Fruit fly (Drosophila melanogaster) whole organism, prepupa: ENCODE results near the gene CG32121.

Source experiments
- Blimp-1 ChIP-seq: fragments of 200-800 bp; sonication (Bioruptor generic); optimal IDR thresholded peaks from 3 replicates; lab custom pipeline; 2017; ENCODE audit warnings: missing biosample characterization, missing genetic modification characterization, mild to moderate bottlenecking, moderate library complexity, missing genetic modification reagents
- CG10631 ChIP-seq: fragments of 200-800 bp; sonication (Bioruptor generic); optimal IDR thresholded peaks from 2 replicates; lab custom pipeline; 2016; ENCODE audit warnings: missing biosample characterization, missing genetic modification characterization
- CG10669 ChIP-seq: fragments of 200-800 bp; sonication (Bioruptor generic); optimal IDR thresholded peaks from 3 replicates; lab custom pipeline; 2018; ENCODE audit warnings: missing biosample characterization, mild to moderate bottlenecking, missing genetic modification characterization, moderate library complexity
- CG15336 ChIP-seq: fragments of 200-800 bp; sonication (Bioruptor generic); IDR thresholded peaks from 2 replicates; pipeline ENCODE4 v1.3.6; 2022; ENCODE audit warnings: missing biosample characterization, missing genetic modification characterization
- CG1621 ChIP-seq: fragments of 200-800 bp; sonication (Bioruptor generic); optimal IDR thresholded peaks from 3 replicates; lab custom pipeline; 2018; ENCODE audit warnings: missing biosample characterization, mild to moderate bottlenecking, missing genetic modification characterization
- CG3032 ChIP-seq: fragments of 200-800 bp; optimal IDR thresholded peaks from 2 replicates; lab custom pipeline; 2019; ENCODE audit warnings: missing biosample characterization, mild to moderate bottlenecking, missing genetic modification characterization, moderate library complexity
- CG31627 ChIP-seq: fragments of 200-800 bp; sonication (Bioruptor generic); optimal IDR thresholded peaks from 3 replicates; lab custom pipeline; 2016; ENCODE audit warnings: missing biosample characterization, missing genetic modification characterization
- CG32006 ChIP-seq: fragments of 200-800 bp; sonication (Bioruptor generic); optimal IDR thresholded peaks from 3 replicates; lab custom pipeline; 2017; ENCODE audit warnings: missing biosample characterization, mild to moderate bottlenecking, missing genetic modification characterization
- CG34406 ChIP-seq: fragments of 200-800 bp; sonication (Bioruptor generic); optimal IDR thresholded peaks from 3 replicates; lab custom pipeline; 2016; ENCODE audit warnings: missing biosample characterization, missing genetic modification characterization
- CG3919 ChIP-seq: fragments of 200-800 bp; sonication (Bioruptor generic); optimal IDR thresholded peaks from 3 replicates; lab custom pipeline; 2016; ENCODE audit warnings: missing biosample characterization, missing genetic modification characterization
- CG6163 ChIP-seq: fragments of 200-800 bp; sonication (Bioruptor generic); IDR thresholded peaks from 3 replicates; pipeline ENCODE4 v1.3.6; 2022; ENCODE audit warnings: missing biosample characterization, missing genetic modification characterization
- CG6792 ChIP-seq: fragments of 200-800 bp; sonication (Bioruptor generic); optimal IDR thresholded peaks from 3 replicates; lab custom pipeline; 2016; ENCODE audit warnings: missing biosample characterization, missing genetic modification characterization
- CG6808 ChIP-seq: fragments of 200-800 bp; sonication (Bioruptor generic); optimal IDR thresholded peaks from 3 replicates; lab custom pipeline; 2017; ENCODE audit warnings: missing biosample characterization, missing genetic modification characterization, mild to moderate bottlenecking, moderate library complexity, missing genetic modification reagents
- CG8119 ChIP-seq: fragments of 200-800 bp; sonication (Bioruptor generic); IDR thresholded peaks from 3 replicates; pipeline ENCODE4 v1.3.6; 2022; ENCODE audit warnings: missing biosample characterization, missing genetic modification characterization
- CG8632 ChIP-seq: fragments of 200-800 bp; sonication (Bioruptor generic); optimal IDR thresholded peaks from 3 replicates; lab custom pipeline; 2016; ENCODE audit warnings: missing biosample characterization, missing genetic modification characterization
- Eip78C ChIP-seq: fragments of 200-800 bp; sonication (Bioruptor generic); peaks from one replicate; lab custom pipeline; 2016; ENCODE audit warnings: missing biosample characterization, missing genetic modification characterization
- Eip93F ChIP-seq: fragments of 200-800 bp; sonication (Bioruptor generic); optimal IDR thresholded peaks from 2 replicates; lab custom pipeline; 2016; ENCODE audit warnings: missing biosample characterization, mild to moderate bottlenecking, missing genetic modification characterization
- Ets21C ChIP-seq: fragments of 200-800 bp; sonication (Bioruptor generic); optimal IDR thresholded peaks from 3 replicates; lab custom pipeline; 2016; ENCODE audit warnings: missing biosample characterization, missing genetic modification characterization
- Ets96B ChIP-seq: fragments of 200-800 bp; optimal IDR thresholded peaks from 2 replicates; lab custom pipeline; 2019; ENCODE audit warnings: missing biosample characterization, mild to moderate bottlenecking, missing genetic modification characterization, moderate library complexity
- Gug ChIP-seq: fragments of 200-800 bp; sonication (Bioruptor generic); IDR thresholded peaks from 2 replicates; pipeline ENCODE4 v1.3.6; 2022; ENCODE audit warnings: missing biosample characterization, missing genetic modification characterization
- Hr4 ChIP-seq: fragments of 200-800 bp; sonication (Bioruptor generic); optimal IDR thresholded peaks from 3 replicates; lab custom pipeline; 2016; ENCODE audit warnings: missing biosample characterization, missing genetic modification characterization
- Lpt ChIP-seq: fragments of 200-800 bp; sonication (Bioruptor generic); optimal IDR thresholded peaks from 3 replicates; lab custom pipeline; 2016; ENCODE audit warnings: missing biosample characterization, missing genetic modification characterization
- OdsH ChIP-seq: fragments of 200-800 bp; sonication (Bioruptor generic); optimal IDR thresholded peaks from 3 replicates; lab custom pipeline; 2016; ENCODE audit warnings: missing biosample characterization, missing genetic modification characterization
- Smox ChIP-seq: fragments of 200-800 bp; sonication (Bioruptor generic); optimal IDR thresholded peaks from 3 replicates; lab custom pipeline; 2016; ENCODE audit warnings: missing biosample characterization, missing genetic modification characterization
- Sox102F ChIP-seq: fragments of 200-800 bp; sonication (Bioruptor generic); optimal IDR thresholded peaks from 2 replicates; lab custom pipeline; 2016; ENCODE audit warnings: missing biosample characterization, mild to moderate bottlenecking, missing genetic modification characterization
- Sox14 ChIP-seq: fragments of 200-800 bp; sonication (Bioruptor generic); optimal IDR thresholded peaks from 3 replicates; lab custom pipeline; 2016; ENCODE audit warnings: missing biosample characterization, missing genetic modification characterization
- Sox15 ChIP-seq: fragments of 200-800 bp; sonication (Bioruptor generic); optimal IDR thresholded peaks from 3 replicates; lab custom pipeline; 2016; ENCODE audit warnings: missing biosample characterization, missing genetic modification characterization
- achi ChIP-seq: fragments of 200-800 bp; sonication (Bioruptor generic); optimal IDR thresholded peaks from 3 replicates; lab custom pipeline; 2016; ENCODE audit warnings: missing biosample characterization, missing genetic modification characterization
- acj6 ChIP-seq: fragments of 200-800 bp; sonication (Bioruptor generic); optimal IDR thresholded peaks from 3 replicates; lab custom pipeline; 2016; ENCODE audit warnings: missing biosample characterization, missing genetic modification characterization
- cyc ChIP-seq: fragments of 200-800 bp; sonication (Bioruptor generic); optimal IDR thresholded peaks from 3 replicates; lab custom pipeline; 2016; ENCODE audit warnings: missing biosample characterization, missing genetic modification characterization
- dac ChIP-seq: fragments of 200-800 bp; sonication (Bioruptor generic); optimal IDR thresholded peaks from 2 replicates; lab custom pipeline; 2017; ENCODE audit warnings: missing biosample characterization, mild to moderate bottlenecking, missing genetic modification characterization
- eg ChIP-seq: fragments of 200-800 bp; sonication (Bioruptor generic); IDR thresholded peaks from 3 replicates; pipeline ENCODE4 v1.3.6; 2022; ENCODE audit warnings: missing biosample characterization, missing genetic modification characterization
- esn ChIP-seq: fragments of 200-800 bp; sonication (Bioruptor generic); optimal IDR thresholded peaks from 2 replicates; lab custom pipeline; 2016; ENCODE audit warnings: missing biosample characterization, mild to moderate bottlenecking, missing genetic modification characterization, moderate library complexity
- fd59A ChIP-seq: fragments of 200-800 bp; sonication (Bioruptor generic); optimal IDR thresholded peaks from 2 replicates; lab custom pipeline; 2017; ENCODE audit warnings: missing biosample characterization, mild to moderate bottlenecking, missing genetic modification characterization, missing genetic modification reagents
- fd85E ChIP-seq: fragments of 200-800 bp; sonication (Bioruptor generic); optimal IDR thresholded peaks from 3 replicates; lab custom pipeline; 2016; ENCODE audit warnings: missing biosample characterization, missing genetic modification characterization
- fkh ChIP-seq: fragments of 200-800 bp; sonication (Bioruptor generic); optimal IDR thresholded peaks from 3 replicates; lab custom pipeline; 2017; ENCODE audit warnings: missing biosample characterization, mild to moderate bottlenecking, missing genetic modification characterization, moderate library complexity
- net ChIP-seq: fragments of 200-800 bp; sonication (Bioruptor generic); optimal IDR thresholded peaks from 3 replicates; lab custom pipeline; 2016; ENCODE audit warnings: missing biosample characterization, missing genetic modification characterization
- pdm3 ChIP-seq: fragments of 200-800 bp; sonication (Bioruptor generic); optimal IDR thresholded peaks from 3 replicates; lab custom pipeline; 2016; ENCODE audit warnings: missing biosample characterization, missing genetic modification characterization
- salr ChIP-seq, 2 experiments: fragments of 200-800 bp; sonication (Bioruptor generic); optimal IDR thresholded peaks; 3 replicates each; lab custom pipeline; 2016 to 2018; ENCODE audit warnings: missing biosample characterization in 2 of 2, missing genetic modification characterization in 2 of 2, mild to moderate bottlenecking in 1 of 2
- ss ChIP-seq, 2 experiments: fragments of 200-800 bp; sonication (Bioruptor generic); optimal IDR thresholded peaks; 2 replicates in 1 of 2; 3 replicates in 1 of 2; lab custom pipeline; 2017 to 2018; ENCODE audit warnings: mild to moderate bottlenecking in 2 of 2, missing biosample characterization in 2 of 2, missing genetic modification characterization in 2 of 2, moderate library complexity in 1 of 2
- svp ChIP-seq: fragments of 200-800 bp; sonication (Bioruptor generic); peaks from one replicate; lab custom pipeline; 2016; ENCODE audit warnings: missing biosample characterization, missing genetic modification characterization

Gene CG32121

DNA sequence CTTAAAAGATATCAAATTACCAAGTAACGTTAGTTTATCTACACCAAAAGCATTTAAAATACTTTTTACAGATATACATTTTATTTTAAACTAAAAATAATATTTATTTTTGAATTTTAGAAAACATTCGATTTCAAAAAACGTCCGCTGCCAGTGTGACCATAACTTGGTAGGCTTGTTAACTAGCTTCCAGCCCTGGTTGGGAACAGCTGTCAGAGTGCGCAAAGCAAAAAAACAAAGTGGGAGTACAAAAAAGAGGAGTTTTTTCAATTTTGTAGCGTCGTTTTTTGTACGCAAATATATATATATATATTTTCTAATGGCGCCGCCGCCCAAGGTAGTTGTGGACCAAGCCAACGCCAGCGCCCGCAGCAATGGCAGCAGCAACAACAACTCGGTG, 20.3 kb upstream of the CG32121 start, which contains the start of gene cmb (continued):
- TF ChIP-seq Lpt (GFP tag; lab: Kevin White, UChicago) (peak; percentile 90), Sox14 (GFP tag; lab: Kevin White, UChicago) (peak; percentile 62), net (GFP tag; lab: Kevin White, UChicago) (peak; percentile 88), pdm3 (GFP tag; lab: Kevin White, UChicago) (peak; percentile 68), dac (GFP tag; lab: Kevin White, UChicago) (peak; percentile 94), CG31627 (GFP tag; lab: Kevin White, UChicago) (no peak), CG15336 (peak; percentile 91), CG8119 (peak; percentile 96), OdsH (GFP tag; lab: Kevin White, UChicago) (peak; percentile 71), CG1621 (tag; lab: Kevin White, UChicago) (peak; percentile 90), Blimp-1 (GFP tag; lab: Kevin White, UChicago) (peak; percentile 16), Eip78C (GFP tag; lab: Kevin White, UChicago) (no peak), CG34406 (peak; percentile 62), ss (GFP tag; optimal IDR thresholded peaks at IDR 0.05; lab: Kevin White, UChicago) (peak; percentile 92 to 93), Sox15 (no peak), CG10631 (GFP tag; lab: Kevin White, UChicago) (no peak), CG3032 (tag; lab: Kevin White, UChicago) (peak; percentile 88), Ets96B (tag; lab: Kevin White, UChicago) (peak; percentile 90), CG6808 (GFP tag; lab: Kevin White, UChicago) (peak; percentile 87)

DNA sequence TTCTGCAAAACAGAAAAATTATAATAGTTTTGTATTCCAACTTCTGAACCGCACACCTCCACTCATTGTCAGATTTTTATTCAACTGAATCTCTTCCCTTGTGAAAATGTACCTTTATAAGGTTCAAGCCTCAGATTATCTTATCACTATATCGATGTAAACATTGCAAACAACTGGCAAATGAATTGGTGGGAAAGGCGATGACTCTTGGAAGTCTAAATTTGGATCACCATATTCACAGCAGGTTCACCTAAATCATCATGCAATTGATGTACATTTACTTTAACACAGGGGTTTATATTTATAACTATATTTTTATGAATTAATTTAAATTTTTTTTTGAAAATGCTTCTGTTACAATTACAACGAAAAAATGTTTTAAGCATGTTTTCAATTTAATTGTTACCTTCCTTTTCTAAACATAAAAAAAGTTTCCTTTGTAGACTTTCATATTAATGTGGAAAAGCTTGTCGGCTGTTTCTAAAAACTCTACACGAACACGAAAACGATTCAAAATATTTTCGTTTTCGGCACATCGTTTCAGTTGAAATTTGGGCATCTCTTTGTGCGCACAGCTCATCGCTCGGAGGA, 18.3 kb upstream of the CG32121 start, which contains the start of the genes CG10140 and CG14109:
Gene CG10140 (minus strand): TSS at position 101 of the 591 bp plus-strand sequence.
Gene CG14109 (plus strand): TSS at position 541 of the 591 bp plus-strand sequence.
- no peak for TF ChIP-seq CG6808 (GFP tag; lab: Kevin White, UChicago)
- no peak for TF ChIP-seq Eip93F (GFP tag; lab: Kevin White, UChicago)
- TF ChIP-seq cyc (GFP tag; lab: Kevin White, UChicago) = no peak

DNA sequence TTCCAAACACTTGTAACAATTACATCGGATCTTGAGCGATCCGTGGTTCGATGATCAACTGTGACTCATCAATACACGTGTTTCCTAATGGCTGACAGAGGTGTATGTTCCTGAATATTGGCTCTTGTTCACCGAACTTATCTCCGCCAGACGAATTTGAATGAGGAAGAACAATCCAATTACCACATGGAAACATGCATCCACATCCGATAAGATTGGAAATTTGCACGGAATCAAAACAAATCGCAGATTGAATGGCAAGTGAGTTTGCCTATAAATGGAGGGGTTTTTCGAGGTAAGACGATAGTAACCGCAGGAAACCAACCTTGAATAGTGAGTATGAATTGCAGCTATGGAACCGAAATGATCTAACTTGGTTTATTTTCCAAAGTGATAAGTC, 15.5 kb upstream of the CG32121 start, which contains the start of gene CG10725:
Gene CG10725 (plus strand): TSS at position 301 of the 400 bp plus-strand sequence.
- TF ChIP-seq Lpt (GFP tag; lab: Kevin White, UChicago) = no peak
- TF ChIP-seq svp (GFP tag; lab: Kevin White, UChicago) = no peak
- no peak for TF ChIP-seq fd59A
- TF ChIP-seq fkh = no peak
- no peak for TF ChIP-seq CG3032 (tag; lab: Kevin White, UChicago)
- no peak for TF ChIP-seq Gug
- no peak for TF ChIP-seq eg (GFP tag; lab: Robert Waterston, UW)
- TF ChIP-seq Eip78C (GFP tag; lab: Kevin White, UChicago) = no peak
- TF ChIP-seq CG15336 = no peak
- no peak for TF ChIP-seq acj6 (GFP tag; lab: Kevin White, UChicago)
- TF ChIP-seq esn = no peak
- no peak for TF ChIP-seq salr (GFP tag; optimal IDR thresholded peaks at IDR 0.05; lab: Kevin White, UChicago)
- no peak for TF ChIP-seq ss (GFP tag; optimal IDR thresholded peaks at IDR 0.05; lab: Kevin White, UChicago)
- TF ChIP-seq CG8632 (GFP tag; lab: Kevin White, UChicago) = no peak
- TF ChIP-seq CG34406 = no peak

DNA sequence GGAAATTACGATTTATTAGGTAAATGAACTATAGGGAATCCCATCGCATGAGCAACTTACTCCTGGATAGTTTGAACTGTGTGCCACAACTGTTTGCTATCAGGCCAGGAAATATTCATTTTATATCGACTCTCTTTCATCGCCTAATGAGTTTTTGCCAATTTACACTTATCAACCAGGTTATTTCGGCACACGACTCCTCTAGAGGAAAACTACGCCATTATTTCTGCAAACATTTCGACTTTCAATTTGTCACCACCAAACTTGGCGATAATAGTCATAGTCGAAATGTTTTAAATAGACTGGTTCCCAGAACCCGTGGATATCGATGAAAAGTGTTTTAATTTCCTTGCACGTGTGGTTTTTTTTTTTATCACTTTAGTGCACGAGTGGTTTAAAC, 14.9 kb upstream of the CG32121 start, which contains the start of gene CG10154:
Gene CG10154 (minus strand): TSS at position 101 of the 400 bp plus-strand sequence.
- TF ChIP-seq Hr4 (GFP tag; lab: Kevin White, UChicago) = no peak
- TF ChIP-seq CG31627 (GFP tag; lab: Kevin White, UChicago) = no peak
- TF ChIP-seq Ets21C = no peak

DNA sequence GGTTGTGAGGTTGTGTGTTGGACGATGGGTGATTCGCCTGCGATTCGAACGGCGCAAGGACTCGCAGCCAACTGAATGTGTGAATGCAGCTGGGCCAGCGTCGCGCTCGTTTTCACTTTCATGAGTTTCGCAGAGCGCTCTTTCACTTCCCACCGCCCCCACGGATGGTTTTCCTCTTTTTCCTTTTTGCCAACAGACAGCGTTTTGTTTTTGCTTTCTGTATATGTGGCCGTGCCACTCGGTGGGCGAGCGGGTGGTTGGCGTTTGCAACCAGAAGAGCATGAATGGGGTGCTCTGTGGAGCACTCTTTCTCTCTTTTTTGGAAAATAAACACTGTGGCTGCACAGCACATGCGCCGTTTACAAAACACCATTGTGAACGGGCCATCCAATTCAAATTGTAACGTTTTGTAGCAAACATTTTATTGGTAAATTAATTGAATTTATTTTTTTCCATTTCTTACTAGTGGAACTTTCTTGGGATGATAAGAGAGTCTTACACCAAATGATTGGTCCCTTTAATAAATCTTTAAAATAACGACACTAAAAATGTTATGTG, 13.1 kb upstream of the CG32121 start, which contains the start of gene CG10713:
Gene CG10713 (minus strand): TSS at position 60 of the 558 bp plus-strand sequence.
- TF ChIP-seq Sox102F (peak; percentile 2), CG6163 (GFP tag; lab: Robert Waterston, UW) (peak; percentile 79), esn (no peak), pdm3 (GFP tag; lab: Kevin White, UChicago) (no peak), achi (no peak), CG3919 (GFP tag; lab: Kevin White, UChicago) (peak; percentile 40), fd85E (GFP tag; lab: Kevin White, UChicago) (no peak), CG6792 (GFP tag; lab: Kevin White, UChicago) (no peak), OdsH (GFP tag; lab: Kevin White, UChicago) (no peak), dac (GFP tag; lab: Kevin White, UChicago) (peak; percentile 28), Eip78C (GFP tag; lab: Kevin White, UChicago) (peak; percentile 35), Blimp-1 (GFP tag; lab: Kevin White, UChicago) (no peak), CG10669 (GFP tag; lab: Kevin White, UChicago) (peak; percentile 60), CG32006 (GFP tag; lab: Kevin White, UChicago) (peak; percentile 61), Hr4 (GFP tag; lab: Kevin White, UChicago) (no peak), cyc (GFP tag; lab: Kevin White, UChicago) (no peak), CG8632 (GFP tag; lab: Kevin White, UChicago) (no peak), svp (GFP tag; lab: Kevin White, UChicago) (no peak), Smox (GFP tag; lab: Kevin White, UChicago) (no peak)
